Fruit fly (Drosophila melanogaster) whole organism, adult: ENCODE measurements around the gene Eogt.

Experiments
- CG11617 ChIP-seq: fragments of 200-800 bp; sonication (Bioruptor generic); optimal IDR thresholded peaks from 2 replicates; lab custom pipeline; 2017; ENCODE audit warnings: mild to moderate bottlenecking, missing biosample characterization, missing genetic modification reagents, missing genetic modification characterization
- CG12768 ChIP-seq: fragments of 200-800 bp; sonication (Bioruptor generic); optimal IDR thresholded peaks from 2 replicates; lab custom pipeline; 2017; ENCODE audit warnings: missing biosample characterization, missing genetic modification characterization, mild to moderate bottlenecking, moderate library complexity, missing genetic modification reagents
- CG14711 ChIP-seq: fragments of 200-800 bp; sonication (Bioruptor generic); optimal IDR thresholded peaks from 2 replicates; lab custom pipeline; 2018; ENCODE audit warnings: missing biosample characterization, mild to moderate bottlenecking, missing genetic modification characterization, moderate library complexity
- CG1620 ChIP-seq: fragments of 200-800 bp; sonication (Bioruptor generic); optimal IDR thresholded peaks from 2 replicates; lab custom pipeline; 2016; ENCODE audit warnings: missing biosample characterization, missing genetic modification characterization
- CG33017 ChIP-seq: fragments of 200-800 bp; sonication (Bioruptor generic); optimal IDR thresholded peaks from 2 replicates; lab custom pipeline; 2018; ENCODE audit warnings: missing biosample characterization, mild to moderate bottlenecking, missing genetic modification characterization, moderate library complexity
- CG5204 ChIP-seq: fragments of 200-800 bp; sonication (Bioruptor generic); optimal IDR thresholded peaks from 2 replicates; lab custom pipeline; 2016; ENCODE audit warnings: missing biosample characterization, missing genetic modification characterization
- CG7045 ChIP-seq: fragments of 200-800 bp; sonication (Bioruptor generic); optimal IDR thresholded peaks from 2 replicates; lab custom pipeline; 2017; ENCODE audit warnings: missing biosample characterization, mild to moderate bottlenecking, missing genetic modification characterization
- CG7101 ChIP-seq: fragments of 200-800 bp; sonication (Bioruptor generic); optimal IDR thresholded peaks from 2 replicates; lab custom pipeline; 2018; ENCODE audit warnings: missing biosample characterization, mild to moderate bottlenecking, missing genetic modification characterization, moderate library complexity
- Clk ChIP-seq: fragments of 200-800 bp; sonication (Bioruptor generic); optimal IDR thresholded peaks from 2 replicates; lab custom pipeline; 2017; ENCODE audit warnings: missing biosample characterization, missing genetic modification characterization
- Crg-1 ChIP-seq: fragments of 200-800 bp; sonication (Bioruptor generic); optimal IDR thresholded peaks from 2 replicates; lab custom pipeline; 2016; ENCODE audit warnings: missing biosample characterization, missing genetic modification characterization
- Hr96 ChIP-seq: fragments of 200-800 bp; sonication (Bioruptor generic); optimal IDR thresholded peaks from 2 replicates; lab custom pipeline; 2016; ENCODE audit warnings: missing biosample characterization, missing genetic modification characterization
- Mnt ChIP-seq: fragments of 200-800 bp; sonication (Bioruptor generic); optimal IDR thresholded peaks from 2 replicates; lab custom pipeline; 2016; ENCODE audit warnings: missing biosample characterization, mild to moderate bottlenecking, missing genetic modification characterization
- bab1 ChIP-seq: fragments of 200-800 bp; sonication (Bioruptor generic); optimal IDR thresholded peaks from 3 replicates; lab custom pipeline; 2019; ENCODE audit warnings: missing biosample characterization, mild to moderate bottlenecking, missing genetic modification characterization, moderate library complexity
- cic ChIP-seq: fragments of 200-800 bp; sonication (Bioruptor generic); optimal IDR thresholded peaks from 2 replicates; lab custom pipeline; 2017; ENCODE audit warnings: missing biosample characterization, mild to moderate bottlenecking, missing genetic modification characterization, moderate library complexity
- cnc ChIP-seq, 2 experiments: fragments of >200 bp; optimal IDR thresholded peaks; 2 replicates each; lab custom pipeline; 2017
- kay ChIP-seq: fragments of 200-800 bp; sonication (Bioruptor generic); peaks from one replicate; lab custom pipeline; 2016; ENCODE audit warnings: missing biosample characterization, missing genetic modification characterization, borderline replicate concordance
- ovo ChIP-seq: fragments of 200-800 bp; sonication (Bioruptor generic); optimal IDR thresholded peaks from 2 replicates; lab custom pipeline; 2016; ENCODE audit warnings: missing biosample characterization, missing genetic modification characterization
- pad ChIP-seq: fragments of 200-800 bp; sonication (Bioruptor generic); optimal IDR thresholded peaks from 3 replicates; lab custom pipeline; 2017; ENCODE audit warnings: missing biosample characterization, missing genetic modification characterization, mild to moderate bottlenecking, moderate library complexity, missing genetic modification reagents
- tj ChIP-seq: fragments of 200-800 bp; sonication (Bioruptor generic); optimal IDR thresholded peaks from 3 replicates; lab custom pipeline; 2017; ENCODE audit warnings: missing biosample characterization, mild to moderate bottlenecking, missing genetic modification characterization, moderate library complexity
- toe ChIP-seq: fragments of 200-800 bp; sonication (Bioruptor generic); optimal IDR thresholded peaks from 2 replicates; lab custom pipeline; 2016; ENCODE audit warnings: missing biosample characterization, missing genetic modification characterization

Gene Eogt

dm6 chr2L:2363626-2364147 is 17.2 kb upstream of the Eogt start:
- peak; percentile 87 for TF ChIP-seq Clk (GFP tag; lab: Kevin White, UChicago)
- TF ChIP-seq ovo (GFP tag; lab: Kevin White, UChicago): peak; percentile 90
- no peak for TF ChIP-seq cnc (optimal IDR thresholded peaks at IDR 0.05; lab: Kevin White, UChicago)
- TF ChIP-seq CG14711 (tag; lab: Kevin White, UChicago): peak; percentile 95
- peak; percentile 92 for TF ChIP-seq cic (GFP tag; lab: Kevin White, UChicago)
- TF ChIP-seq Crg-1 (GFP tag; lab: Kevin White, UChicago): peak; percentile 91
- peak; percentile 98 for TF ChIP-seq CG12768
- peak; percentile 83 for TF ChIP-seq pad (GFP tag; lab: Kevin White, UChicago)
- peak; percentile 94 for TF ChIP-seq CG11617 (GFP tag; lab: Kevin White, UChicago)
- peak; percentile 97 for TF ChIP-seq CG7045 (GFP tag; lab: Kevin White, UChicago)
- TF ChIP-seq Mnt (GFP tag; lab: Kevin White, UChicago): peak; percentile 79
- peak; percentile 87 for TF ChIP-seq CG5204 (GFP tag; lab: Kevin White, UChicago)
- peak; percentile 88 for TF ChIP-seq toe (GFP tag; lab: Kevin White, UChicago)
- TF ChIP-seq bab1 (GFP tag; lab: Kevin White, UChicago): peak; percentile 97
- peak; percentile 98 for TF ChIP-seq CG33017 (tag; lab: Kevin White, UChicago)
- TF ChIP-seq Hr96: peak; percentile 83
- peak; percentile 97 for TF ChIP-seq CG7101
- peak; percentile 89 for TF ChIP-seq CG1620 (GFP tag; lab: Kevin White, UChicago)
- TF ChIP-seq tj: peak; percentile 86
- peak; percentile 96 for TF ChIP-seq kay

- TF ChIP-seq CG7045 (GFP tag; lab: Kevin White, UChicago): no peak
- peak; percentile 2 for TF ChIP-seq toe (GFP tag; lab: Kevin White, UChicago)
Measured at dm6 chr2L:2364200-2364754, 16.6 kb upstream of the Eogt start.

DNA sequence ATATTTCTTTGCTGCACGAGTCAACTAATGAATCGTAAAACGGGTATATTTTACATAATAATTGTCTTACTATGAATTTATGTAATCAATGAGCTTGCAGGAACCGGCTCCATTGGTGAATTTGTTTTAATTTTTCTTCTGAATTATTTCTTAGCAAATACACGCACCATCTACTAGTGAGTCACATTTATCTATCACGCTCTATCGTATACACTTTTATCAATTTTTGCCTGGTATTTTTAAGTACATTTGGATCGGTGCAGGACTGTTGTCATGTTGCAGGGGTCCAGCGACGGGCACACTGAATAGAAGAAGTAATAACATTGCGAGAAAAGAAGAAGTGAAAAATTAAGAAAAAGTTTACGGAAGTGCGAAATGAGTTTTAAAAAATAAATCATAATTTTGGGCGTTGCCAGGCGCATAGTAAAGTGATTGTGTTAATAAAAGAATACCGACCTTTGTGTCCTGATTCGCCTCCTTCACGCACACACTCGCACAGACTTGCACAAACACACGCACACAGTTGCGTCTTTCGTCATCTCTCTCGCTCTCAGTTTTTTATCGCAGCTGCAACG is 15.7 kb upstream of the Eogt start, which contains the start of the genes Rab5 and Axud1:
TSS of gene Rab5 (minus strand) at position 197 of the 575 bp plus-strand sequence.
TSS of gene Axud1 (plus strand) at position 269 of the 575 bp plus-strand sequence.
- TF ChIP-seq pad (GFP tag; lab: Kevin White, UChicago) (peak; percentile 12), Mnt (GFP tag; lab: Kevin White, UChicago) (peak; percentile 3), CG33017 (tag; lab: Kevin White, UChicago) (no peak), kay (peak; percentile 99), toe (GFP tag; lab: Kevin White, UChicago) (peak; percentile 12)

DNA sequence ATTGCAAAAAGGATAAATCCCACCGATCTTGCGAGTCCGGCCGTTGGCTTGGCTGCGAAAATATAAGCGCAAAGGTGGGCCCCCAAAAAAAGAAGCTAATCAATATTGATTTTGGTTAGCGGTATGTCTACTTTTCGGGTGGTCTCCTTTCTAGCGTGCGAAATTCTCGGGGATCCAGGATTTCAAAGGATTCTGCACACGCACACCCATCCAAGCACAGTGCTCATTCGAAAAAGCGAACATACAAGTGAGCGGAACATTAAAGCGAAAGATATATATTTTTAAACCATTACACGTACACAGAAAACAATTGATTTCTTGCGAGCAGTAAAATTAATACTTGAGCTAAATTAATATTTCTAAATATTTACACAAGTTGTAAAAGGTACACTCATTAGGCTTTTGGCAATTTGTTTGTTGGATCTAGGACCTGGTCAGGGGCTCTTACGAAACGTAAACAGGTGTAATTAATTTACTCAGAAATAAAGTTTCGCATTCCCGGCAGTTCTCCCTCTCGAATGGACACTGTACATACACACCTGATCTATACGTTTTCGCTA is 15.2 kb upstream of the Eogt start:
- TF ChIP-seq CG7101 (peak; percentile 0), kay (peak; percentile 79), Crg-1 (GFP tag; lab: Kevin White, UChicago) (no peak)

dm6 chr2L:2370352-2370751 is 10.5 kb upstream of the Eogt start:
- TF ChIP-seq toe (GFP tag; lab: Kevin White, UChicago) (no peak), cic (GFP tag; lab: Kevin White, UChicago) (peak; percentile 5), CG1620 (GFP tag; lab: Kevin White, UChicago) (no peak), CG11617 (GFP tag; lab: Kevin White, UChicago) (no peak), CG33017 (tag; lab: Kevin White, UChicago) (no peak), pad (GFP tag; lab: Kevin White, UChicago) (no peak)

DNA sequence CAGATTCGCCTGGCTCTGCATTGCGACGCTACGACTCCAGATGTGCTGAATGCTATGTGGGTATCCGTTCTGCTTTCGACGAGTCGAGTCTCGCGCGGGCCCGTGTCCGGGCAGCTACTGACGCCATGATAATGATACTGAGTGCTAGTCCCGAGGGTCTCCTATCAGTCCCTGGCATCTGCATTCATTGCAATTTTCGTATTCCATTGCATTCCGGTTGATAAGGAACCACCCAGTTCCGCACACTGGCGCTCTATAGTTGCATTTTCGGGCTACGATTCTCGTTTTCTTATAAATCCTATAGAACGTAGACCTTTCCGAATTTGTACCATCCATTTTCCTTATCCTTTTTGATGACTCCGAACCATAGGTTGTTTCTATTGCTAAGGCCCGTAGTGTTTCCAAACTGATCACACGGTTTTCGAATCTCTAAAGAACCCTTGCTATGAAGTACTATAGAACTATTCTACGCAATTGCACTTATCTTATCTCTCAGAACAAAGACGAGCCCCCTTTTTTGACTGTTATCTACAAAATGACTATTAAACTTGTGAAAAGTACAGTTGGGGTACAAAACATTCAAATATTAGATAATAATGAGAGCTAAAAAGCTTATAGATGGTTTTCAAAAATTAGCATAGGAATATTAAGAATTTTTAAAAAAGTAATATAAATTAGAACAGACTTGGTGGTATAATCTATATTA is 9.3 kb upstream of the Eogt start, which contains the start of gene CG3597:
TSS of gene CG3597 (minus strand) at position 119 of the 706 bp plus-strand sequence.
- TF ChIP-seq CG12768: no peak
- TF ChIP-seq CG11617 (GFP tag; lab: Kevin White, UChicago): no peak
- TF ChIP-seq CG1620 (GFP tag; lab: Kevin White, UChicago): no peak
- TF ChIP-seq toe (GFP tag; lab: Kevin White, UChicago): no peak
- TF ChIP-seq pad (GFP tag; lab: Kevin White, UChicago): no peak
- TF ChIP-seq tj: peak; percentile 51
- TF ChIP-seq Hr96: no peak
- TF ChIP-seq kay: peak; percentile 83
- no peak for TF ChIP-seq CG14711 (tag; lab: Kevin White, UChicago)
- TF ChIP-seq Mnt (GFP tag; lab: Kevin White, UChicago): no peak
- TF ChIP-seq bab1 (GFP tag; lab: Kevin White, UChicago): no peak
- TF ChIP-seq ovo (GFP tag; lab: Kevin White, UChicago): no peak
- TF ChIP-seq cic (GFP tag; lab: Kevin White, UChicago): peak; percentile 85
- no peak for TF ChIP-seq Crg-1 (GFP tag; lab: Kevin White, UChicago)
- TF ChIP-seq CG5204 (GFP tag; lab: Kevin White, UChicago): no peak
- TF ChIP-seq CG7045 (GFP tag; lab: Kevin White, UChicago): no peak
- TF ChIP-seq Clk (GFP tag; lab: Kevin White, UChicago): no peak
- no peak for TF ChIP-seq cnc (optimal IDR thresholded peaks at IDR 0.05; lab: Kevin White, UChicago)
- no peak for TF ChIP-seq CG7101
- no peak for TF ChIP-seq CG33017 (tag; lab: Kevin White, UChicago)
